Fruit fly (Drosophila melanogaster): Measurements from ENCODE around the gene CG43115.

- no peak for TF ChIP-seq CG3919 (GFP tag; optimal IDR thresholded peaks at IDR 0.05)
- TF ChIP-seq CG10669 (GFP tag; optimal IDR thresholded peaks at IDR 0.05), result no peak
- no peak for TF ChIP-seq fd85E (GFP tag; optimal IDR thresholded peaks at IDR 0.05)
- no peak for TF ChIP-seq Ets21C (GFP tag; optimal IDR thresholded peaks at IDR 0.05)
- no peak for TF ChIP-seq Gug (GFP tag; IDR thresholded peaks at IDR 0.05)
- no peak for TF ChIP-seq CG6792 (GFP tag; optimal IDR thresholded peaks at IDR 0.05)
- no peak for TF ChIP-seq Blimp-1 (GFP tag; optimal IDR thresholded peaks at IDR 0.05)
- TF ChIP-seq pdm3 (GFP tag; optimal IDR thresholded peaks at IDR 0.05), result no peak
- TF ChIP-seq CG16779 (tag; optimal IDR thresholded peaks at IDR 0.05), result no peak
- TF ChIP-seq Hr38 (GFP tag; optimal IDR thresholded peaks at IDR 0.05), result no peak
- TF ChIP-seq Sox102F (GFP tag; optimal IDR thresholded peaks at IDR 0.05), result no peak
- TF ChIP-seq CG7368 (GFP tag; optimal IDR thresholded peaks at IDR 0.05), result no peak
- TF ChIP-seq CG4318 (GFP tag; optimal IDR thresholded peaks at IDR 0.05), result no peak
Observed at dm6 chrX:6062160-6062559, 4.1 kb downstream of the CG43115 start.
